Fruit fly (Drosophila melanogaster): ENCODE data around the gene RapGAP1.

dm6 chr2L:7587106-7587505, 8.3 kb upstream of the RapGAP1 start:
- TF ChIP-seq Dll (optimal IDR thresholded peaks at IDR 0.05) (no peak), psq (optimal IDR thresholded peaks at IDR 0.05) (no peak), usp (GFP tag; optimal IDR thresholded peaks at IDR 0.05) (no peak), pan (optimal IDR thresholded peaks at IDR 0.05) (no peak), EcR (GFP tag; optimal IDR thresholded peaks at IDR 0.05) (no peak), CG8478 (optimal IDR thresholded peaks at IDR 0.05) (no peak)

All from whole organism.